Fruit fly (Drosophila melanogaster) whole organism, larva: ENCODE measurements around the gene CheB93a.

Experiments used
- noc ChIP-seq: fragments of 200-800 bp; sonication (Bioruptor generic); optimal IDR thresholded peaks from 3 replicates; lab custom pipeline; 2019; ENCODE audit warnings: missing biosample characterization, mild to moderate bottlenecking, missing genetic modification characterization, moderate library complexity

CheB93a gene

dm6 chr3R:21393005-21393729, 14.1 kb upstream of the CheB93a start:
- TF ChIP-seq noc: no peak

dm6 chr3R:21399642-21400041, 7.6 kb upstream of the CheB93a start, which contains the start of gene Ugt49B2:
Gene Ugt49B2, minus strand, starts transcription at chr3R:21399742.
- no peak for TF ChIP-seq noc

dm6 chr3R:21403435-21403834, 3.8 kb upstream of the CheB93a start, which contains the start of gene CG7907:
Gene CG7907, plus strand, starts transcription at chr3R:21403735.
- no peak for TF ChIP-seq noc

- TF ChIP-seq noc: no peak
Measured at dm6 chr3R:21406708-21407107, 537 bp upstream of the CheB93a start.

dm6 chr3R:21408372-21408771, 1.1 kb downstream of the CheB93a start:
- no peak for TF ChIP-seq noc

- no peak for TF ChIP-seq noc
Measured at dm6 chr3R:21408823-21409222, 1.6 kb downstream of the CheB93a start, which contains the start of gene CheB93b. Gene CheB93b, plus strand, starts transcription at chr3R:21409123.

- no peak for TF ChIP-seq noc
Measured at dm6 chr3R:21414169-21414568, 6.9 kb downstream of the CheB93a start.

- no peak for TF ChIP-seq noc
Measured at dm6 chr3R:21415016-21415638, 7.9 kb downstream of the CheB93a start.

- no peak for TF ChIP-seq noc
Measured at dm6 chr3R:21416888-21417287, 9.6 kb downstream of the CheB93a start.

- TF ChIP-seq noc: no peak
Measured at dm6 chr3R:21419258-21419657, 12.0 kb downstream of the CheB93a start.

- TF ChIP-seq noc: no peak
Measured at dm6 chr3R:21419932-21420331, 12.7 kb downstream of the CheB93a start.

- TF ChIP-seq noc: no peak
Measured at dm6 chr3R:21426795-21427194, 19.6 kb downstream of the CheB93a start.

- TF ChIP-seq noc: no peak
Measured at dm6 chr3R:21433879-21434559, 26.8 kb downstream of the CheB93a start, which contains the start of gene lbl. Gene lbl, minus strand, starts transcription at chr3R:21434133.

dm6 chr3R:21437515-21438090, 30.4 kb downstream of the CheB93a start:
- no peak for TF ChIP-seq noc

dm6 chr3R:21440102-21440501, 32.9 kb downstream of the CheB93a start:
- no peak for TF ChIP-seq noc

dm6 chr3R:21440760-21441159, 33.5 kb downstream of the CheB93a start:
- TF ChIP-seq noc: no peak

dm6 chr3R:21445327-21445726, 38.1 kb downstream of the CheB93a start:
- no peak for TF ChIP-seq noc
